Worm (Caenorhabditis elegans): ENCODE results near the gene smrc-1.

DNA sequence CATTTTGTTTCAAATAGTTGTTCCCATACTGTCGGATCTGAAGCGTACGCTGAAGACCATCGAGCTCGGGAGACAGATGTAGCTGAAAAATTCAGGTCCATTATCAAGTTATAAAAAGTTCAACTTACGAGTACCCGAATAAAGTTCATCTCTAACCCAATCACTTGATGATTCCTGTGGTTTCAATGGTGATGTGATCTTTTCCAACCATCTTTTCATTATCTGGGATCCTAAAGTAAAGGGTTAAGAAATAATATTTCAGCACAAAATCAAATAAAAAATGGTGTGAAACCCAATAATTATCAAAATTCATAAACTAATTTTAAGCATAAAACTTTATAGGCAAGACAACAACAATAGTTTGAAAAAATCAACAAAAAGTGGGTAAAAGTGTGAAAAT is 36.5 kb downstream of the smrc-1 start, which contains the start of gene C05D11.8:
- no peak for TF ChIP-seq hlh-8 (tag; optimal IDR thresholded peaks at IDR 0.05)
- TF ChIP-seq che-1 (tag; optimal IDR thresholded peaks at IDR 0.05) = no peak
- no peak for TF ChIP-seq unc-3 (GFP tag; conservative IDR thresholded peaks at IDR 0.05)
- no peak for TF ChIP-seq unc-3 (tag; optimal IDR thresholded peaks at IDR 0.05)
- no peak for TF ChIP-seq pqm-1 (tag; optimal IDR thresholded peaks at IDR 0.05)
- TF ChIP-seq ceh-9 (tag; optimal IDR thresholded peaks at IDR 0.05) = no peak
- TF ChIP-seq fkh-10 (GFP tag; optimal IDR thresholded peaks at IDR 0.05) = no peak
- no peak for TF ChIP-seq ttx-3 (tag; optimal IDR thresholded peaks at IDR 0.05)
- TF ChIP-seq nfya-1 (tag; optimal IDR thresholded peaks at IDR 0.05) = no peak

All from whole organism, late embryonic.